Worm (Caenorhabditis elegans) whole organism, L1 larva: ENCODE data around the gene C33A12.19.

Experiments used
- C04F5.9 ChIP-seq: sonication (generic microtip); optimal IDR thresholded peaks from 2 replicates; lab custom pipeline; 2016; ENCODE audit warnings: missing genetic modification characterization, missing compliant biosample characterization
- F16B12.6 ChIP-seq: fragments of 150-350 bp; optimal IDR thresholded peaks from 2 replicates; lab custom pipeline; 2014; ENCODE audit warnings: missing biosample characterization, missing genetic modification characterization
- aha-1 ChIP-seq: fragments of 150-350 bp; optimal IDR thresholded peaks from 2 replicates; lab custom pipeline; 2014; ENCODE audit warnings: missing biosample characterization, missing genetic modification characterization
- alr-1 ChIP-seq: fragments of 200-800 bp; sonication (Bioruptor generic); optimal IDR thresholded peaks from 2 replicates; lab custom pipeline; 2018; ENCODE audit warnings: borderline replicate concordance, mild to moderate bottlenecking, missing genetic modification characterization, missing compliant biosample characterization
- ama-1 ChIP-seq: fragments of 150-350 bp; optimal IDR thresholded peaks from 2 replicates; lab custom pipeline; 2014
- blmp-1 ChIP-seq: fragments of 150-350 bp; optimal IDR thresholded peaks from 2 replicates; lab custom pipeline; 2014; ENCODE audit warnings: missing biosample characterization, missing genetic modification characterization
- ceh-63 ChIP-seq: fragments of 200-800 bp; sonication (Bioruptor generic); optimal IDR thresholded peaks from 2 replicates; lab custom pipeline; 2018; ENCODE audit warnings: mild to moderate bottlenecking, missing genetic modification characterization, missing compliant biosample characterization
- ceh-88 ChIP-seq: fragments of 200-800 bp; sonication (Bioruptor generic); IDR thresholded peaks from 2 replicates; pipeline ENCODE4 v1.3.6; 2022; ENCODE audit warnings: missing genetic modification characterization, missing compliant biosample characterization
- ceh-90 ChIP-seq: sonication (generic microtip); optimal IDR thresholded peaks from 2 replicates; lab custom pipeline; 2016; ENCODE audit warnings: missing genetic modification characterization, missing compliant biosample characterization
- dpl-1 ChIP-seq, 3 experiments: fragments of 150-350 bp in 2 of 3; sonication (generic microtip) in 1 of 3; optimal IDR thresholded peaks; 2 replicates each; lab custom pipeline; 2014 to 2017; ENCODE audit warnings: missing biosample characterization in 3 of 3, missing genetic modification characterization in 3 of 3, missing genetic modification reagents in 3 of 3
- dsc-1 ChIP-seq: sonication (generic microtip); optimal IDR thresholded peaks from 2 replicates; lab custom pipeline; 2016; ENCODE audit warnings: mild to moderate bottlenecking, missing genetic modification characterization, missing compliant biosample characterization
- egl-13 ChIP-seq: sonication (generic microtip); optimal IDR thresholded peaks from 2 replicates; lab custom pipeline; 2016; ENCODE audit warnings: missing genotype, missing genetic modification reagents, missing genetic modification characterization, missing compliant biosample characterization
- egl-27 ChIP-seq, 2 experiments: fragments of 150-350 bp in 1 of 2; sonication (generic microtip); optimal IDR thresholded peaks; 3 replicates each; lab custom pipeline; 2017 to 2018; ENCODE audit warnings: missing biosample characterization in 2 of 2, missing genetic modification characterization in 2 of 2, missing genetic modification reagents in 2 of 2
- elt-2 ChIP-seq: sonication (generic microtip); optimal IDR thresholded peaks from 2 replicates; lab custom pipeline; 2016; ENCODE audit warnings: missing genetic modification characterization, mild to moderate bottlenecking, inconsistent platforms, missing compliant biosample characterization, missing genetic modification reagents
- elt-3 ChIP-seq, 6 experiments: fragments of 150-350 bp in 1 of 6; sonication (generic microtip); optimal IDR thresholded peaks; 2 replicates each; lab custom pipeline; 2017 to 2018; ENCODE audit warnings: missing biosample characterization in 6 of 6, missing genetic modification characterization in 6 of 6, inconsistent platforms in 1 of 6
- ets-5 ChIP-seq: fragments of 200-800 bp; sonication (Bioruptor generic); IDR thresholded peaks from 2 replicates; pipeline ENCODE4 v1.3.6; 2022; ENCODE audit warnings: missing genetic modification characterization, missing compliant biosample characterization
- fkh-10 ChIP-seq: sonication (generic microtip); optimal IDR thresholded peaks from 2 replicates; lab custom pipeline; 2017; ENCODE audit warnings: missing biosample characterization, missing genetic modification reagents, missing genetic modification characterization
- fkh-8 ChIP-seq: sonication (generic microtip); optimal IDR thresholded peaks from 2 replicates; lab custom pipeline; 2016; ENCODE audit warnings: mild to moderate bottlenecking, missing genetic modification characterization, missing compliant biosample characterization
- fos-1 ChIP-seq: fragments of 150-350 bp; optimal IDR thresholded peaks from 2 replicates; lab custom pipeline; 2014; ENCODE audit warnings: missing biosample characterization, missing genetic modification characterization
- grh-1 ChIP-seq: fragments of 200-800 bp; sonication (Bioruptor generic); IDR thresholded peaks from 2 replicates; pipeline ENCODE4 v1.3.6; 2022; ENCODE audit warnings: missing genetic modification reagents, missing genetic modification characterization, missing compliant biosample characterization
- hlh-17 ChIP-seq: fragments of 200-800 bp; sonication (Bioruptor generic); optimal IDR thresholded peaks from 2 replicates; lab custom pipeline; 2018; ENCODE audit warnings: missing genetic modification characterization, mild to moderate bottlenecking, missing compliant biosample characterization, moderate library complexity, borderline replicate concordance
- irx-1 ChIP-seq: sonication (generic microtip); optimal IDR thresholded peaks from 2 replicates; lab custom pipeline; 2016; ENCODE audit warnings: missing genetic modification characterization, missing compliant biosample characterization
- isw-1 ChIP-seq: fragments of 200-800 bp; sonication (Bioruptor generic); IDR thresholded peaks from 2 replicates; pipeline ENCODE4 v1.3.6; 2022; ENCODE audit warnings: missing genetic modification characterization, missing compliant biosample characterization
- jun-1 ChIP-seq: fragments of 150-350 bp; optimal IDR thresholded peaks from 2 replicates; lab custom pipeline; 2014; ENCODE audit warnings: missing biosample characterization, missing genetic modification reagents, missing genetic modification characterization
- lin-13 ChIP-seq: fragments of 150-350 bp; optimal IDR thresholded peaks from 2 replicates; lab custom pipeline; 2014; ENCODE audit warnings: missing biosample characterization, missing genetic modification reagents, missing genetic modification characterization
- lin-14 ChIP-seq: fragments of 200-800 bp; sonication (Bioruptor generic); optimal IDR thresholded peaks from 2 replicates; lab custom pipeline; 2018; ENCODE audit warnings: mild to moderate bottlenecking, missing genetic modification characterization, moderate library complexity, missing compliant biosample characterization
- lsy-2 ChIP-seq, 2 experiments: fragments of 150-350 bp; optimal IDR thresholded peaks; 2 replicates each; lab custom pipeline; 2014; ENCODE audit warnings: missing biosample characterization in 2 of 2, missing genetic modification characterization in 2 of 2
- mep-1 ChIP-seq: fragments of 150-350 bp; optimal IDR thresholded peaks from 2 replicates; lab custom pipeline; 2014; ENCODE audit warnings: missing biosample characterization, missing genetic modification characterization
- nhr-11 ChIP-seq: fragments of 150-350 bp; optimal IDR thresholded peaks from 2 replicates; lab custom pipeline; 2014; ENCODE audit warnings: missing biosample characterization, missing genetic modification characterization
- nhr-19 ChIP-seq: fragments of 200-800 bp; sonication (Bioruptor generic); conservative IDR thresholded peaks from 2 replicates; pipeline ENCODE4 v1.3.6; 2022; ENCODE audit warnings: missing genetic modification characterization, missing compliant biosample characterization
- nhr-20 ChIP-seq: sonication (generic microtip); optimal IDR thresholded peaks from 2 replicates; lab custom pipeline; 2016; ENCODE audit warnings: mild to moderate bottlenecking, missing genetic modification characterization, missing compliant biosample characterization
- nhr-237 ChIP-seq: fragments of 150-350 bp; optimal IDR thresholded peaks from 2 replicates; lab custom pipeline; 2014; ENCODE audit warnings: missing biosample characterization, missing genetic modification characterization
- nhr-28 ChIP-seq: fragments of 150-350 bp; optimal IDR thresholded peaks from 2 replicates; lab custom pipeline; 2014; ENCODE audit warnings: missing biosample characterization, missing genetic modification characterization
- nhr-47 ChIP-seq: sonication (generic microtip); optimal IDR thresholded peaks from 2 replicates; lab custom pipeline; 2016; ENCODE audit warnings: mild to moderate bottlenecking, missing genetic modification characterization, moderate library complexity, missing compliant biosample characterization
- nhr-71 ChIP-seq: sonication (generic microtip); optimal IDR thresholded peaks from 2 replicates; lab custom pipeline; 2016; ENCODE audit warnings: mild to moderate bottlenecking, missing genetic modification characterization, moderate library complexity, missing compliant biosample characterization
- nhr-84 ChIP-seq: sonication (generic microtip); optimal IDR thresholded peaks from 2 replicates; lab custom pipeline; 2017; ENCODE audit warnings: missing biosample characterization, missing genetic modification characterization
- nhr-85 ChIP-seq: sonication (generic microtip); peaks from one replicate; lab custom pipeline; 2016; ENCODE audit warnings: missing genetic modification characterization, inconsistent platforms, missing compliant biosample characterization
- pag-3 ChIP-seq: sonication (generic microtip); optimal IDR thresholded peaks from 2 replicates; lab custom pipeline; 2017; ENCODE audit warnings: missing genetic modification characterization, mild to moderate bottlenecking, missing compliant biosample characterization, antibody characterized with exemption, borderline replicate concordance; ENCODE audit not compliant: insufficient read depth
- rnt-1 ChIP-seq: sonication (generic microtip); optimal IDR thresholded peaks from 2 replicates; lab custom pipeline; 2016; ENCODE audit warnings: mild to moderate bottlenecking, missing genetic modification characterization, moderate library complexity, missing compliant biosample characterization
- skn-1 ChIP-seq: fragments of 150-350 bp; optimal IDR thresholded peaks from 2 replicates; lab custom pipeline; 2014; ENCODE audit warnings: missing biosample characterization, missing genetic modification characterization
- snpc-4 ChIP-seq: fragments of 150-350 bp; optimal IDR thresholded peaks from 2 replicates; lab custom pipeline; 2014; ENCODE audit warnings: missing biosample characterization, missing genetic modification characterization
- swsn-7 ChIP-seq: sonication (generic microtip); optimal IDR thresholded peaks from 2 replicates; lab custom pipeline; 2016; ENCODE audit warnings: missing genetic modification characterization, missing compliant biosample characterization
- tbx-2 ChIP-seq: sonication (generic microtip); optimal IDR thresholded peaks from 2 replicates; lab custom pipeline; 2016; ENCODE audit warnings: missing genetic modification characterization, missing compliant biosample characterization
- tlp-1 ChIP-seq: fragments of 150-350 bp; optimal IDR thresholded peaks from 2 replicates; lab custom pipeline; 2014; ENCODE audit warnings: missing biosample characterization, missing genetic modification characterization
- unc-130 ChIP-seq: fragments of 150-350 bp; optimal IDR thresholded peaks from 2 replicates; lab custom pipeline; 2017; ENCODE audit warnings: missing biosample characterization, missing genetic modification characterization, inconsistent platforms
- unc-30 ChIP-seq: sonication (generic microtip); optimal IDR thresholded peaks from 2 replicates; lab custom pipeline; 2017; ENCODE audit warnings: missing biosample characterization, missing genetic modification characterization
- unc-62 ChIP-seq: fragments of 150-350 bp; optimal IDR thresholded peaks from 2 replicates; lab custom pipeline; 2014; ENCODE audit warnings: missing biosample characterization, missing genetic modification reagents, missing genetic modification characterization
- unc-86 ChIP-seq: sonication (generic microtip); optimal IDR thresholded peaks from 2 replicates; lab custom pipeline; 2016; ENCODE audit warnings: missing genetic modification characterization, missing compliant biosample characterization
- unc-98 ChIP-seq: fragments of 200-800 bp; sonication (Bioruptor generic); IDR thresholded peaks from 2 replicates; pipeline ENCODE4 v1.3.6; 2022; ENCODE audit warnings: missing genetic modification characterization, missing compliant biosample characterization
- vab-15 ChIP-seq: sonication (generic microtip); optimal IDR thresholded peaks from 2 replicates; lab custom pipeline; 2017; ENCODE audit warnings: missing genotype, mild to moderate bottlenecking, missing genetic modification characterization, missing compliant biosample characterization
- zag-1 ChIP-seq: fragments of 150-350 bp; optimal IDR thresholded peaks from 2 replicates; lab custom pipeline; 2014; ENCODE audit warnings: missing biosample characterization, missing genetic modification characterization
- ztf-11 ChIP-seq, 2 experiments: sonication (generic microtip); optimal IDR thresholded peaks; 2 replicates each; lab custom pipeline; 2016 to 2017; ENCODE audit warnings: missing genetic modification characterization in 2 of 2, missing biosample characterization in 1 of 2, missing compliant biosample characterization in 1 of 2
- ztf-4 ChIP-seq: fragments of 150-350 bp; optimal IDR thresholded peaks from 2 replicates; lab custom pipeline; 2014; ENCODE audit warnings: missing biosample characterization, missing genetic modification characterization

Gene C33A12.19

ce11 chrIV:9535105-9535504 lies 18.3 kb downstream of the C33A12.19 start (continued):
- TF ChIP-seq unc-30 (tag; lab: Kevin White, UChicago) (no peak), nhr-84 (tag; lab: Kevin White, UChicago) (no peak), ztf-11 (tag; optimal IDR thresholded peaks at IDR 0.05; lab: Kevin White, UChicago) (no peak), isw-1 (GFP tag; lab: Robert Waterston, UW) (no peak), irx-1 (tag; lab: Kevin White, UChicago) (no peak), nhr-237 (tag; lab: Kevin White, UChicago) (no peak), ztf-4 (no peak), elt-3 (tag; optimal IDR thresholded peaks at IDR 0.05; lab: Kevin White, UChicago) (peak in 5 of 6 experiments; percentile 46 to 81 (median 76)), unc-62 (no peak), F16B12.6 (tag; lab: Kevin White, UChicago) (no peak), aha-1 (tag; lab: Kevin White, UChicago) (no peak), ama-1 (lab: Kevin White, UChicago) (no peak), unc-98 (no peak), mep-1 (no peak), fkh-8 (tag; lab: Kevin White, UChicago) (no peak), zag-1 (no peak), unc-130 (tag; lab: Kevin White, UChicago) (no peak), nhr-28 (tag; lab: Kevin White, UChicago) (no peak), lin-14 (GFP tag; lab: Kevin White, UChicago) (peak; percentile 47), nhr-11 (no peak), egl-13 (tag; lab: Kevin White, UChicago) (no peak), pag-3 (no peak), jun-1 (no peak), dpl-1 (GFP tag; optimal IDR thresholded peaks at IDR 0.05; lab: Kevin White, UChicago) (no peak), lsy-2 (tag; optimal IDR thresholded peaks at IDR 0.05; lab: Kevin White, UChicago) (no peak), ceh-88 (GFP tag; lab: Robert Waterston, UW) (no peak), egl-27 (tag; optimal IDR thresholded peaks at IDR 0.05; lab: Kevin White, UChicago) (no peak), skn-1 (tag; lab: Kevin White, UChicago) (no peak), ceh-63 (GFP tag; lab: Kevin White, UChicago) (no peak), dsc-1 (tag; lab: Kevin White, UChicago) (no peak), vab-15 (no peak), fkh-10 (GFP tag; lab: Kevin White, UChicago) (no peak), swsn-7 (tag; lab: Kevin White, UChicago) (no peak), unc-86 (tag; lab: Kevin White, UChicago) (no peak), snpc-4 (tag; lab: Kevin White, UChicago) (no peak), nhr-47 (no peak), C04F5.9 (no peak), elt-2 (no peak), hlh-17 (GFP tag; lab: Kevin White, UChicago) (no peak), nhr-19 (GFP tag; lab: Robert Waterston, UW) (peak; percentile 28), nhr-71 (tag; lab: Kevin White, UChicago) (peak; percentile 55), lin-13 (no peak), ceh-90 (no peak), tlp-1 (no peak)
- TF ChIP-seq, all 84 proteins: peak for 11

DNA sequence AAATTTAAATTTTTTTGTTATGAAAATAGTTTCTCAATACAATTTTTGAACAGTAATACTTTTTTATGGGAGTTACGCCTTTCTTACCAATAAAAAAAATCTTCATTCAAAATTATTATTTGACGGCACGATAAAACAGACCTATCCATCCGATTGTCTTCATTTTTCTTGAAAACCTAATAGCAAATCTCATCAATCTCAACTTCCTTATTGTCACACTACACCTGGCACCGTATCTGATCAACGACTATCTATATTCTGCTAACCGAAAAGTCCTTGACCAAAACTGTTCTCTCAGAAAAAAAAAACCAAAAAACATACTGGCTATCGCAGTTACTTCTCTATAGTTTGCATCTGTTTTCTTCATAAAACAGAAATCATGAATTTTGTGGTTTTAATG lies 19.3 kb downstream of the C33A12.19 start:
- TF ChIP-seq ets-5 (GFP tag; lab: Robert Waterston, UW): no peak
- no peak for TF ChIP-seq tbx-2
- no peak for TF ChIP-seq grh-1 (GFP tag; lab: Robert Waterston, UW)
- TF ChIP-seq lin-14 (GFP tag; lab: Kevin White, UChicago): peak; percentile 19
- TF ChIP-seq blmp-1 (tag; lab: Kevin White, UChicago): peak; percentile 22
- peak; percentile 16 for TF ChIP-seq nhr-20 (tag; lab: Kevin White, UChicago)
- TF ChIP-seq rnt-1: no peak
- no peak for TF ChIP-seq fos-1 (tag; lab: Kevin White, UChicago)
- TF ChIP-seq swsn-7 (tag; lab: Kevin White, UChicago): no peak
- TF ChIP-seq alr-1 (tag; lab: Kevin White, UChicago): no peak
- TF ChIP-seq nhr-85: peak; percentile 82
- TF ChIP-seq nhr-47: no peak
